Fruit fly (Drosophila melanogaster): ENCODE data around the gene Pect.
A peak's percentile ranks its signal among the peaks of the same experiment; 100 is the strongest.

Gene Pect

dm6 chr2L:13191894-13192293, 11.7 kb upstream of the Pect start, which contains the start of the genes CG16974 and Edem2 (continued):
- TF ChIP-seq Fer3 (tag; optimal IDR thresholded peaks at IDR 0.05) (no peak), CG18764 (GFP tag; optimal IDR thresholded peaks at IDR 0.05) (peak; percentile 74), CTCF (GFP tag; optimal IDR thresholded peaks at IDR 0.05) (no peak), ERR (GFP tag; optimal IDR thresholded peaks at IDR 0.05) (no peak), CG10543 (GFP tag; optimal IDR thresholded peaks at IDR 0.05) (no peak), sug (tag; optimal IDR thresholded peaks at IDR 0.05) (no peak), TFAM (GFP tag; optimal IDR thresholded peaks at IDR 0.05) (no peak), klu (GFP tag; IDR thresholded peaks at IDR 0.05) (peak; percentile 73), hth (optimal IDR thresholded peaks at IDR 0.05) (no peak), Jarid2 (GFP tag; optimal IDR thresholded peaks at IDR 0.05) (no peak), CG10979 (tag; optimal IDR thresholded peaks at IDR 0.05) (peak; percentile 60), zfh2 (GFP tag; optimal IDR thresholded peaks at IDR 0.05) (peak; percentile 58), tap (tag; optimal IDR thresholded peaks at IDR 0.05) (no peak), CG15601 (tag; optimal IDR thresholded peaks at IDR 0.05) (no peak), Rfx (GFP tag; IDR thresholded peaks at IDR 0.05) (peak; percentile 81), pan (optimal IDR thresholded peaks at IDR 0.05) (no peak), pan (GFP tag; optimal IDR thresholded peaks at IDR 0.05 in 1 of 2, IDR thresholded peaks at IDR 0.05 in 1 of 2) (peak in 1 of 2 experiments; percentile 82), Stat92E (GFP tag; optimal IDR thresholded peaks at IDR 0.05) (no peak), seq (GFP tag; IDR thresholded peaks at IDR 0.05) (peak; percentile 49; the same call in 1 of the 2 replicates), Dad (GFP tag; optimal IDR thresholded peaks at IDR 0.05) (no peak), fd64A (GFP tag; optimal IDR thresholded peaks at IDR 0.05) (no peak), Nf-YB (GFP tag; optimal IDR thresholded peaks at IDR 0.05) (peak; percentile 40), CG3838 (GFP tag; optimal IDR thresholded peaks at IDR 0.05) (peak; percentile 52), NK7.1 (GFP tag; optimal IDR thresholded peaks at IDR 0.05) (no peak), Mad (GFP tag; optimal IDR thresholded peaks at IDR 0.05) (peak; percentile 54), Awh (GFP tag; IDR thresholded peaks at IDR 0.05) (peak; percentile 55), shn (GFP tag; optimal IDR thresholded peaks at IDR 0.05) (no peak), CG9876 (GFP tag; optimal IDR thresholded peaks at IDR 0.05) (no peak), Mes4 (GFP tag; optimal IDR thresholded peaks at IDR 0.05) (no peak), CG13775 (GFP tag; optimal IDR thresholded peaks at IDR 0.05) (peak; percentile 79), Deaf1 (tag; optimal IDR thresholded peaks at IDR 0.05) (no peak), GATAe (GFP tag; conservative IDR thresholded peaks at IDR 0.05) (peak; percentile 87), hkb (optimal IDR thresholded peaks at IDR 0.05) (no peak), hkb (GFP tag; IDR thresholded peaks at IDR 0.05) (peak; percentile 69), lbe (GFP tag; optimal IDR thresholded peaks at IDR 0.05) (no peak), Abd-B (GFP tag; optimal IDR thresholded peaks at IDR 0.05) (no peak), jing (GFP tag; optimal IDR thresholded peaks at IDR 0.05) (no peak), CG4282 (GFP tag; optimal IDR thresholded peaks at IDR 0.05) (no peak), CG11504 (tag; optimal IDR thresholded peaks at IDR 0.05) (no peak), gsb-n (tag; optimal IDR thresholded peaks at IDR 0.05) (no peak), az2 (GFP tag; optimal IDR thresholded peaks at IDR 0.05) (peak; percentile 79), Doc3 (GFP tag; IDR thresholded peaks at IDR 0.05; ENCODE audit: partially characterized antibody) (no peak), Sox102F (GFP tag; optimal IDR thresholded peaks at IDR 0.05) (no peak), CG8765 (GFP tag; IDR thresholded peaks at IDR 0.05) (peak; percentile 46; the same call in 1 of the 2 replicates), Ptx1 (GFP tag; IDR thresholded peaks at IDR 0.05) (peak; percentile 88), tup (GFP tag; optimal IDR thresholded peaks at IDR 0.05) (peak; percentile 66), crol (GFP tag; IDR thresholded peaks at IDR 0.05) (no peak), HLH54F (GFP tag; optimal IDR thresholded peaks at IDR 0.05) (peak; percentile 12), CG16779 (GFP tag; IDR thresholded peaks at IDR 0.05) (no peak), CG10565 (GFP tag; optimal IDR thresholded peaks at IDR 0.05) (no peak), H2.0 (GFP tag; IDR thresholded peaks at IDR 0.05) (peak; percentile 66), maf-S (GFP tag; optimal IDR thresholded peaks at IDR 0.05) (peak; percentile 15), ssp (GFP tag; IDR thresholded peaks at IDR 0.05) (peak; percentile 67)

Data from whole organism, embryonic.